Worm (Caenorhabditis elegans): Measurements from ENCODE around the gene cest-1.1.

- TF ChIP-seq ama-1 (optimal IDR thresholded peaks at IDR 0.05), result no peak
- TF ChIP-seq B0310.2 (tag; optimal IDR thresholded peaks at IDR 0.05), result no peak
- no peak for TF ChIP-seq hnd-1 (tag; optimal IDR thresholded peaks at IDR 0.05)
- no peak for TF ChIP-seq hmg-4 (GFP tag; optimal IDR thresholded peaks at IDR 0.05)
- no peak for TF ChIP-seq flt-1 (GFP tag; IDR thresholded peaks at IDR 0.05)
- no peak for TF ChIP-seq ceh-36 (tag; optimal IDR thresholded peaks at IDR 0.05)
- TF ChIP-seq sea-1 (GFP tag; conservative IDR thresholded peaks at IDR 0.05), result no peak
- TF ChIP-seq ceh-13 (GFP tag; optimal IDR thresholded peaks at IDR 0.05), result no peak
- no peak for TF ChIP-seq ets-7 (tag; optimal IDR thresholded peaks at IDR 0.05)
- no peak for TF ChIP-seq scrt-1 (GFP tag; IDR thresholded peaks at IDR 0.05)
- no peak for TF ChIP-seq tbx-37 (GFP tag; conservative IDR thresholded peaks at IDR 0.05)
Observed at ce11 chrV:14160698-14161097, 5.8 kb downstream of the cest-1.1 start, which contains the start of gene cest-1.2.

All from whole organism, early embryonic.